Fruit fly (Drosophila melanogaster) whole organism, embryonic: ENCODE data around the gene bab2.

Experiments used
- BtbVII ChIP-seq: fragments of 200-800 bp; sonication (Bioruptor generic); optimal IDR thresholded peaks from 3 replicates; lab custom pipeline; 2017; ENCODE audit warnings: missing biosample characterization, mild to moderate bottlenecking, missing genetic modification characterization
- CG10654 ChIP-seq: fragments of 200-800 bp; sonication (Bioruptor generic); optimal IDR thresholded peaks from 2 replicates; lab custom pipeline; 2016; ENCODE audit warnings: missing biosample characterization, missing genetic modification characterization
- CG11093 ChIP-seq: fragments of 200-800 bp; sonication (Bioruptor generic); IDR thresholded peaks from 3 replicates; pipeline ENCODE4 v1.3.6; 2022; ENCODE audit warnings: missing biosample characterization, missing genetic modification characterization
- CG11723 ChIP-seq: fragments of 200-800 bp; sonication (Bioruptor generic); optimal IDR thresholded peaks from 2 replicates; lab custom pipeline; 2017; ENCODE audit warnings: missing biosample characterization, mild to moderate bottlenecking, missing genetic modification characterization
- CG15011 ChIP-seq: fragments of 200-800 bp; sonication (Bioruptor generic); optimal IDR thresholded peaks from 3 replicates; lab custom pipeline; 2018; ENCODE audit warnings: missing biosample characterization, mild to moderate bottlenecking, missing genetic modification characterization
- CG15073 ChIP-seq: fragments of 200-800 bp; sonication (Bioruptor generic); optimal IDR thresholded peaks from 2 replicates; lab custom pipeline; 2016; ENCODE audit warnings: missing biosample characterization, missing genetic modification characterization
- CG15269 ChIP-seq: fragments of 200-800 bp; sonication (Bioruptor generic); optimal IDR thresholded peaks from 2 replicates; lab custom pipeline; 2018; ENCODE audit warnings: missing biosample characterization, mild to moderate bottlenecking, missing genetic modification characterization, moderate library complexity
- CG16813 ChIP-seq: fragments of 200-800 bp; sonication (Bioruptor generic); IDR thresholded peaks from 3 replicates; pipeline ENCODE4 v1.3.6; 2022; ENCODE audit warnings: missing biosample characterization, missing genetic modification characterization; ENCODE audit not compliant: partially characterized antibody
- CG17361 ChIP-seq: fragments of 200-800 bp; sonication (Bioruptor generic); IDR thresholded peaks from 3 replicates; pipeline ENCODE4 v1.3.6; 2022; ENCODE audit warnings: missing biosample characterization, missing genetic modification characterization
- CG2202 ChIP-seq: fragments of 200-800 bp; sonication (Bioruptor generic); optimal IDR thresholded peaks from 2 replicates; lab custom pipeline; 2018; ENCODE audit warnings: missing biosample characterization, mild to moderate bottlenecking, missing genetic modification characterization
- CG2875 ChIP-seq: fragments of 200-800 bp; sonication (Bioruptor generic); optimal IDR thresholded peaks from 2 replicates; lab custom pipeline; 2017; ENCODE audit warnings: missing biosample characterization, mild to moderate bottlenecking, missing genetic modification characterization, missing genetic modification reagents
- CG31224 ChIP-seq: fragments of 200-800 bp; sonication (Bioruptor generic); IDR thresholded peaks from 2 replicates; pipeline ENCODE4 v1.3.6; 2022; ENCODE audit warnings: missing biosample characterization, missing genetic modification characterization
- CG3726 ChIP-seq: fragments of 200-800 bp; sonication (Bioruptor generic); IDR thresholded peaks from 3 replicates; pipeline ENCODE4, ENCODE4 v1.3.6; 2022; ENCODE audit warnings: missing biosample characterization, missing genetic modification characterization
- CG4360 ChIP-seq: fragments of 200-800 bp; sonication (Bioruptor generic); IDR thresholded peaks from 2 replicates; pipeline ENCODE4 v1.3.6; 2022; ENCODE audit warnings: missing biosample characterization, missing genetic modification characterization
- CG6254 ChIP-seq: fragments of 200-800 bp; sonication (Bioruptor generic); optimal IDR thresholded peaks from 3 replicates; lab custom pipeline; 2017; ENCODE audit warnings: mild to moderate bottlenecking, missing biosample characterization, missing genetic modification reagents, missing genetic modification characterization
- CG9797 ChIP-seq: fragments of 200-800 bp; sonication (Bioruptor generic); optimal IDR thresholded peaks from 3 replicates; lab custom pipeline; 2018; ENCODE audit warnings: missing biosample characterization, mild to moderate bottlenecking, missing genetic modification characterization
- CG9817 ChIP-seq: fragments of 200-800 bp; sonication (Bioruptor generic); optimal IDR thresholded peaks from 2 replicates; lab custom pipeline; 2018; ENCODE audit warnings: missing biosample characterization, mild to moderate bottlenecking, missing genetic modification characterization, moderate library complexity
- Chrac-16 ChIP-seq: fragments of 200-800 bp; sonication (Bioruptor generic); optimal IDR thresholded peaks from 3 replicates; lab custom pipeline; 2016; ENCODE audit warnings: missing biosample characterization, missing genetic modification characterization
- Deaf1 ChIP-seq: fragments of 200-800 bp; optimal IDR thresholded peaks from 3 replicates; lab custom pipeline; 2019; ENCODE audit warnings: missing biosample characterization, mild to moderate bottlenecking, missing genetic modification characterization, moderate library complexity
- Dref ChIP-seq: fragments of 200-800 bp; sonication (Bioruptor generic); IDR thresholded peaks from 2 replicates; pipeline ENCODE4 v1.3.6; 2022; ENCODE audit warnings: missing biosample characterization, missing genetic modification characterization
- Gsc ChIP-seq: fragments of 200-800 bp; sonication (Bioruptor generic); IDR thresholded peaks from 2 replicates; pipeline ENCODE4 v1.3.6; 2022; ENCODE audit warnings: missing biosample characterization, missing genetic modification characterization
- Hey ChIP-seq: fragments of 200-800 bp; sonication (Bioruptor generic); optimal IDR thresholded peaks from 3 replicates; lab custom pipeline; 2018; ENCODE audit warnings: missing biosample characterization, mild to moderate bottlenecking, missing genetic modification characterization
- Hmr ChIP-seq: fragments of 200-800 bp; sonication (Bioruptor generic); optimal IDR thresholded peaks from 3 replicates; lab custom pipeline; 2017; ENCODE audit warnings: mild to moderate bottlenecking, missing biosample characterization, missing genetic modification reagents, missing genetic modification characterization
- Hr3 ChIP-seq: fragments of 200-800 bp; sonication (Bioruptor generic); optimal IDR thresholded peaks from 3 replicates; lab custom pipeline; 2016; ENCODE audit warnings: missing biosample characterization, missing genetic modification characterization
- Hr78 ChIP-seq, 2 experiments: fragments of 200-800 bp in 1 of 2; fragments of >200 bp in 1 of 2; sonication (Bioruptor generic) in 1 of 2; optimal IDR thresholded peaks; 2 replicates each; lab custom pipeline; 2017 to 2019; ENCODE audit warnings: missing biosample characterization in 2 of 2, missing genetic modification characterization in 2 of 2, mild to moderate bottlenecking in 1 of 2, moderate library complexity in 1 of 2
- MTF-1 ChIP-seq: fragments of 200-800 bp; sonication (Bioruptor generic); optimal IDR thresholded peaks from 2 replicates; lab custom pipeline; 2018; ENCODE audit warnings: missing biosample characterization, mild to moderate bottlenecking, missing genetic modification characterization, borderline replicate concordance
- Oaz ChIP-seq: fragments of 200-800 bp; sonication (Bioruptor generic); IDR thresholded peaks from 2 replicates; pipeline ENCODE4 v1.3.6; 2022; ENCODE audit warnings: missing biosample characterization, missing genetic modification characterization
- Scr ChIP-seq: fragments of 200-800 bp; sonication (Bioruptor generic); IDR thresholded peaks from 2 replicates; pipeline ENCODE4 v1.3.6; 2022; ENCODE audit warnings: missing biosample characterization, missing genetic modification characterization; ENCODE audit not compliant: partially characterized antibody
- Side ChIP-seq: fragments of 200-800 bp; sonication (Bioruptor generic); optimal IDR thresholded peaks from 2 replicates; lab custom pipeline; 2016; ENCODE audit warnings: missing biosample characterization, missing genetic modification characterization
- Ssrp ChIP-seq: fragments of 200-800 bp; sonication (Bioruptor generic); optimal IDR thresholded peaks from 2 replicates; lab custom pipeline; 2018; ENCODE audit warnings: missing biosample characterization, mild to moderate bottlenecking, missing genetic modification characterization, moderate library complexity
- Vsx1 ChIP-seq: fragments of 200-800 bp; sonication (Bioruptor generic); optimal IDR thresholded peaks from 2 replicates; lab custom pipeline; 2017; ENCODE audit warnings: missing biosample characterization, mild to moderate bottlenecking, missing genetic modification characterization, missing genetic modification reagents
- YL-1 ChIP-seq: fragments of 200-800 bp; sonication (Bioruptor generic); optimal IDR thresholded peaks from 3 replicates; lab custom pipeline; 2017; ENCODE audit warnings: missing biosample characterization, mild to moderate bottlenecking, missing genetic modification characterization
- dimm ChIP-seq: fragments of 200-800 bp; sonication (Bioruptor generic); IDR thresholded peaks from 2 replicates; pipeline ENCODE4 v1.3.6; 2022; ENCODE audit warnings: missing biosample characterization, missing genetic modification characterization
- fd102C ChIP-seq: fragments of 200-800 bp; sonication (Bioruptor generic); optimal IDR thresholded peaks from 2 replicates; lab custom pipeline; 2018; ENCODE audit warnings: missing biosample characterization, mild to moderate bottlenecking, missing genetic modification characterization, moderate library complexity
- fru ChIP-seq: fragments of >200 bp; optimal IDR thresholded peaks from 2 replicates; lab custom pipeline; 2017
- grn ChIP-seq: fragments of 200-800 bp; sonication (Bioruptor generic); optimal IDR thresholded peaks from 3 replicates; lab custom pipeline; 2017; ENCODE audit warnings: missing biosample characterization, missing genetic modification characterization
- ind ChIP-seq: fragments of 200-800 bp; sonication (Bioruptor generic); optimal IDR thresholded peaks from 3 replicates; lab custom pipeline; 2016; ENCODE audit warnings: missing biosample characterization, missing genetic modification characterization
- knrl ChIP-seq: fragments of 200-800 bp; sonication (Bioruptor generic); IDR thresholded peaks from 3 replicates; pipeline ENCODE4 v1.3.6; 2022; ENCODE audit warnings: missing biosample characterization, missing genetic modification characterization; ENCODE audit not compliant: partially characterized antibody
- lab ChIP-seq: fragments of 200-800 bp; sonication (Bioruptor generic); optimal IDR thresholded peaks from 3 replicates; lab custom pipeline; 2017; ENCODE audit warnings: missing biosample characterization, missing genetic modification characterization, mild to moderate bottlenecking, moderate library complexity, missing genetic modification reagents
- lbe ChIP-seq: fragments of 200-800 bp; sonication (Bioruptor generic); optimal IDR thresholded peaks from 2 replicates; lab custom pipeline; 2016; ENCODE audit warnings: missing biosample characterization, mild to moderate bottlenecking, missing genetic modification characterization
- lilli ChIP-seq: fragments of 200-800 bp; sonication (Bioruptor generic); optimal IDR thresholded peaks from 3 replicates; lab custom pipeline; 2016; ENCODE audit warnings: missing biosample characterization, missing genetic modification characterization
- onecut ChIP-seq: fragments of 200-800 bp; sonication (Bioruptor generic); IDR thresholded peaks from 2 replicates; pipeline ENCODE4 v1.3.6; 2022; ENCODE audit warnings: missing biosample characterization, missing genetic modification characterization
- p53 ChIP-seq: fragments of 200-800 bp; sonication (Bioruptor generic); optimal IDR thresholded peaks from 2 replicates; lab custom pipeline; 2016; ENCODE audit warnings: missing biosample characterization, missing genetic modification characterization
- pho ChIP-seq: fragments of 200-800 bp; sonication (Bioruptor generic); optimal IDR thresholded peaks from 2 replicates; lab custom pipeline; 2016; ENCODE audit warnings: missing biosample characterization, missing genetic modification characterization
- pzg ChIP-seq: fragments of 200-800 bp; sonication (Bioruptor generic); optimal IDR thresholded peaks from 3 replicates; lab custom pipeline; 2018; ENCODE audit warnings: missing biosample characterization, mild to moderate bottlenecking, missing genetic modification characterization, moderate library complexity
- scrt ChIP-seq: fragments of 200-800 bp; sonication (Bioruptor generic); optimal IDR thresholded peaks from 2 replicates; lab custom pipeline; 2018; ENCODE audit warnings: missing biosample characterization, mild to moderate bottlenecking, missing genetic modification characterization, moderate library complexity
- unc-4 ChIP-seq: fragments of 200-800 bp; sonication (Bioruptor generic); IDR thresholded peaks from 2 replicates; pipeline ENCODE4 v1.3.6; 2022; ENCODE audit warnings: missing biosample characterization, missing genetic modification characterization; ENCODE audit not compliant: partially characterized antibody
- vvl ChIP-seq: fragments of 200-800 bp; sonication (Bioruptor generic); IDR thresholded peaks from 2 replicates; pipeline ENCODE4 v1.3.6; 2022; ENCODE audit warnings: missing biosample characterization, missing genetic modification characterization
- wek ChIP-seq: fragments of 200-800 bp; sonication (Bioruptor generic); optimal IDR thresholded peaks from 3 replicates; lab custom pipeline; 2018; ENCODE audit warnings: missing biosample characterization, mild to moderate bottlenecking, missing genetic modification characterization, moderate library complexity

The bab2 gene

dm6 chr3L:1152540-1153348 is 24.3 kb downstream of the bab2 start (continued):
- TF ChIP-seq CG9797 (GFP tag; lab: Kevin White, UChicago) (no peak), ind (peak; percentile 39), Chrac-16 (no peak), CG15073 (GFP tag; lab: Kevin White, UChicago) (no peak), CG31224 (GFP tag; lab: Robert Waterston, UW) (no peak), CG17361 (GFP tag; lab: Robert Waterston, UW) (peak; percentile 20; the same call in 1 of the 3 replicates), vvl (GFP tag; lab: Robert Waterston, UW) (peak; percentile 72), CG4360 (GFP tag; lab: Robert Waterston, UW) (no peak), CG15011 (GFP tag; lab: Kevin White, UChicago) (no peak), lab (no peak), CG3726 (GFP tag; lab: Robert Waterston, UW) (no peak), CG11093 (GFP tag; lab: Robert Waterston, UW) (no peak), wek (GFP tag; lab: Kevin White, UChicago) (no peak), pzg (GFP tag; lab: Kevin White, UChicago) (no peak), Deaf1 (no peak), CG10654 (GFP tag; lab: Kevin White, UChicago) (no peak), Dref (no peak), CG11723 (GFP tag; lab: Kevin White, UChicago) (no peak), CG15269 (tag; lab: Kevin White, UChicago) (peak; percentile 0), fru (lab: Kevin White, UChicago) (no peak), Vsx1 (peak; percentile 25), knrl (GFP tag; lab: Robert Waterston, UW) (no peak), CG16813 (GFP tag; lab: Robert Waterston, UW) (no peak), CG9817 (no peak), dimm (no peak), pho (GFP tag; lab: Kevin White, UChicago) (no peak), BtbVII (GFP tag; lab: Kevin White, UChicago) (no peak), Hey (no peak), Scr (GFP tag; lab: Robert Waterston, UW) (no peak), Hr78 (GFP tag; optimal IDR thresholded peaks at IDR 0.05; lab: Kevin White, UChicago) (peak in 1 of 2 experiments; percentile 12), Gsc (GFP tag; lab: Robert Waterston, UW) (no peak), CG2202 (tag; lab: Kevin White, UChicago) (no peak), YL-1 (GFP tag; lab: Kevin White, UChicago) (no peak), unc-4 (GFP tag; lab: Robert Waterston, UW) (no peak), Oaz (GFP tag; lab: Robert Waterston, UW) (no peak), MTF-1 (no peak), CG6254 (GFP tag; lab: Kevin White, UChicago) (no peak), Side (GFP tag; lab: Kevin White, UChicago) (no peak), onecut (GFP tag; lab: Robert Waterston, UW) (no peak), lilli (GFP tag; lab: Kevin White, UChicago) (peak; percentile 35), scrt (GFP tag; lab: Kevin White, UChicago) (no peak), p53 (no peak), Hr3 (GFP tag; lab: Kevin White, UChicago) (peak; percentile 11), fd102C (GFP tag; lab: Kevin White, UChicago) (no peak), Hmr (GFP tag; lab: Kevin White, UChicago) (peak; percentile 28), CG2875 (no peak), lbe (GFP tag; lab: Kevin White, UChicago) (no peak), Ssrp (tag; lab: Kevin White, UChicago) (no peak), grn (GFP tag; lab: Kevin White, UChicago) (no peak)
